Worm (Caenorhabditis elegans): ENCODE measurements around the gene gcna-1.

gcna-1 gene

ce11 chrIII:5988991-5989726, 19.7 kb downstream of the gcna-1 start (continued):
- TF ChIP-seq sem-4 (tag; optimal IDR thresholded peaks at IDR 0.05) (peak; percentile 32), ztf-1 (GFP tag; conservative IDR thresholded peaks at IDR 0.05) (no peak), F13H6.1 (tag; optimal IDR thresholded peaks at IDR 0.05) (peak; percentile 48), nhr-21 (tag; optimal IDR thresholded peaks at IDR 0.05) (no peak), lin-39 (tag; optimal IDR thresholded peaks at IDR 0.05) (no peak), unc-55 (GFP tag; optimal IDR thresholded peaks at IDR 0.05) (no peak)

ce11 chrIII:5988461-5988860, 20.4 kb downstream of the gcna-1 start:
- TF ChIP-seq elt-3 (tag; optimal IDR thresholded peaks at IDR 0.05), result no peak
- TF ChIP-seq sem-4 (tag; optimal IDR thresholded peaks at IDR 0.05), result no peak
- TF ChIP-seq sma-3 (GFP tag; optimal IDR thresholded peaks at IDR 0.05), result no peak
- no peak for TF ChIP-seq egl-27 (tag; optimal IDR thresholded peaks at IDR 0.05)
- no peak for TF ChIP-seq lin-11 (tag; optimal IDR thresholded peaks at IDR 0.05)
- no peak for TF ChIP-seq nhr-10 (tag; optimal IDR thresholded peaks at IDR 0.05)
- no peak for TF ChIP-seq ama-1 (optimal IDR thresholded peaks at IDR 0.05)
- no peak for TF ChIP-seq fos-1 (tag; optimal IDR thresholded peaks at IDR 0.05)
- no peak for TF ChIP-seq ztf-4 (tag; optimal IDR thresholded peaks at IDR 0.05)
- no peak for TF ChIP-seq unc-39 (tag; optimal IDR thresholded peaks at IDR 0.05)
- no peak for TF ChIP-seq blmp-1 (tag; optimal IDR thresholded peaks at IDR 0.05; ENCODE audit: insufficient read depth)
- no peak for TF ChIP-seq lin-39 (tag; optimal IDR thresholded peaks at IDR 0.05)

ce11 chrIII:5988010-5988409, 20.9 kb downstream of the gcna-1 start:
- TF ChIP-seq ztf-4 (tag; optimal IDR thresholded peaks at IDR 0.05) (no peak), dmd-4 (tag; optimal IDR thresholded peaks at IDR 0.05) (no peak), F13H6.1 (tag; optimal IDR thresholded peaks at IDR 0.05) (peak; percentile 8), lsy-2 (tag; optimal IDR thresholded peaks at IDR 0.05) (peak in 1 of 2 experiments; percentile 36), C34F6.9 (tag; optimal IDR thresholded peaks at IDR 0.05) (peak; percentile 35), crh-2 (tag; optimal IDR thresholded peaks at IDR 0.05) (peak; percentile 24), nhr-129 (tag; optimal IDR thresholded peaks at IDR 0.05) (peak; percentile 24), unc-55 (GFP tag; optimal IDR thresholded peaks at IDR 0.05) (peak; percentile 56), unc-62 (GFP tag; optimal IDR thresholded peaks at IDR 0.05) (no peak), ama-1 (optimal IDR thresholded peaks at IDR 0.05) (no peak)

- TF ChIP-seq nhr-23 (tag; optimal IDR thresholded peaks at IDR 0.05) (no peak), nhr-237 (tag; optimal IDR thresholded peaks at IDR 0.05) (no peak), egl-27 (tag; optimal IDR thresholded peaks at IDR 0.05) (no peak), crh-2 (tag; optimal IDR thresholded peaks at IDR 0.05) (no peak), aly-2 (tag; optimal IDR thresholded peaks at IDR 0.05) (no peak), sma-3 (GFP tag; optimal IDR thresholded peaks at IDR 0.05) (no peak), nhr-12 (tag; optimal IDR thresholded peaks at IDR 0.05) (no peak), ztf-1 (GFP tag; conservative IDR thresholded peaks at IDR 0.05) (no peak), mdl-1 (tag; optimal IDR thresholded peaks at IDR 0.05) (no peak), nhr-21 (tag; optimal IDR thresholded peaks at IDR 0.05) (no peak), skn-1 (tag; optimal IDR thresholded peaks at IDR 0.05) (no peak)
Observed at ce11 chrIII:5985340-5985739, 23.5 kb downstream of the gcna-1 start, which contains the start of gene T04C9.3. Gene T04C9.3, plus strand, starts transcription at chrIII:5985640.

ce11 chrIII:5982753-5983390, 26.0 kb downstream of the gcna-1 start:
- TF ChIP-seq ztf-1 (GFP tag; conservative IDR thresholded peaks at IDR 0.05) (no peak), sma-3 (GFP tag; optimal IDR thresholded peaks at IDR 0.05) (peak; percentile 26), nhr-25 (tag; optimal IDR thresholded peaks at IDR 0.05) (peak; percentile 31)

ce11 chrIII:5982026-5982425, 26.9 kb downstream of the gcna-1 start, which contains the start of gene frm-2:
Gene frm-2, minus strand, starts transcription at chrIII:5982126.
- no peak for TF ChIP-seq Y55F3AM.14 (GFP tag; optimal IDR thresholded peaks at IDR 0.05)
- no peak for TF ChIP-seq unc-39 (tag; optimal IDR thresholded peaks at IDR 0.05)
- no peak for TF ChIP-seq gmeb-1 (tag; optimal IDR thresholded peaks at IDR 0.05)
- TF ChIP-seq ama-1 (optimal IDR thresholded peaks at IDR 0.05), result no peak
- TF ChIP-seq ceh-82 (tag; optimal IDR thresholded peaks at IDR 0.05), result no peak
- TF ChIP-seq elt-3 (tag; optimal IDR thresholded peaks at IDR 0.05), result no peak
- no peak for TF ChIP-seq nhr-11 (tag; optimal IDR thresholded peaks at IDR 0.05)
- TF ChIP-seq elt-1 (tag; optimal IDR thresholded peaks at IDR 0.05), result no peak
- TF ChIP-seq lsy-2 (tag; optimal IDR thresholded peaks at IDR 0.05), result no peak
- no peak for TF ChIP-seq sem-4 (tag; optimal IDR thresholded peaks at IDR 0.05)
- no peak for TF ChIP-seq mab-5 (tag; optimal IDR thresholded peaks at IDR 0.05)
